Fruit fly (Drosophila melanogaster) whole organism, embryonic: ENCODE measurements around the gene Zw.
A peak's percentile ranks its signal among the peaks of the same experiment; 100 is the strongest.

ENCODE experiments used
- Antp ChIP-seq: fragments of 200-800 bp; sonication (Bioruptor generic); optimal IDR thresholded peaks from 3 replicates; lab custom pipeline; 2016; ENCODE audit warnings: missing biosample characterization, missing genetic modification characterization
- Bdp1 ChIP-seq: fragments of 200-800 bp; sonication (Bioruptor generic); optimal IDR thresholded peaks from 3 replicates; lab custom pipeline; 2016; ENCODE audit warnings: missing biosample characterization, missing genetic modification characterization
- CG10431 ChIP-seq: fragments of 200-800 bp; sonication (Bioruptor generic); optimal IDR thresholded peaks from 3 replicates; lab custom pipeline; 2018; ENCODE audit warnings: missing biosample characterization, mild to moderate bottlenecking, missing genetic modification characterization
- CG10543 ChIP-seq: fragments of 200-800 bp; sonication (Bioruptor generic); optimal IDR thresholded peaks from 3 replicates; lab custom pipeline; 2017; ENCODE audit warnings: missing biosample characterization, mild to moderate bottlenecking, missing genetic modification characterization, moderate library complexity
- CG11247 ChIP-seq: fragments of 200-800 bp; sonication (Bioruptor generic); IDR thresholded peaks from 2 replicates; pipeline ENCODE4 v1.3.6; 2022; ENCODE audit warnings: missing biosample characterization, missing genetic modification characterization
- CG11695 ChIP-seq: fragments of 200-800 bp; sonication (Bioruptor generic); IDR thresholded peaks from 3 replicates; pipeline ENCODE4 v1.3.6; 2022; ENCODE audit warnings: missing biosample characterization, missing genetic modification characterization
- CG1233 ChIP-seq: fragments of 200-800 bp; sonication (Bioruptor generic); optimal IDR thresholded peaks from 4 replicates; lab custom pipeline; 2018; ENCODE audit warnings: missing biosample characterization, mild to moderate bottlenecking, missing genetic modification characterization
- CG12391 ChIP-seq: fragments of 200-800 bp; sonication (Bioruptor generic); optimal IDR thresholded peaks from 3 replicates; lab custom pipeline; 2018; ENCODE audit warnings: missing biosample characterization, mild to moderate bottlenecking, missing genetic modification characterization, moderate library complexity
- CG14441 ChIP-seq: fragments of 200-800 bp; sonication (Bioruptor generic); IDR thresholded peaks from 2 replicates; pipeline ENCODE4 v1.3.6; 2022; ENCODE audit warnings: missing biosample characterization, missing genetic modification characterization
- CG14667 ChIP-seq: fragments of 200-800 bp; sonication (Bioruptor generic); IDR thresholded peaks from 2 replicates; pipeline ENCODE4 v1.3.6; 2022; ENCODE audit warnings: missing biosample characterization, missing genetic modification characterization
- CG14710 ChIP-seq: fragments of 200-800 bp; sonication (Bioruptor generic); optimal IDR thresholded peaks from 3 replicates; lab custom pipeline; 2019; ENCODE audit warnings: missing biosample characterization, mild to moderate bottlenecking, missing genetic modification characterization, moderate library complexity
- CG15601 ChIP-seq: fragments of 200-800 bp; sonication (Bioruptor generic); optimal IDR thresholded peaks from 3 replicates; lab custom pipeline; 2019; ENCODE audit warnings: missing biosample characterization, mild to moderate bottlenecking, missing genetic modification characterization, moderate library complexity
- CG31388 ChIP-seq: fragments of 200-800 bp; sonication (Bioruptor generic); optimal IDR thresholded peaks from 2 replicates; lab custom pipeline; 2016; ENCODE audit warnings: missing biosample characterization, missing genetic modification characterization
- CG3163 ChIP-seq: fragments of 200-800 bp; sonication (Bioruptor generic); optimal IDR thresholded peaks from 3 replicates; lab custom pipeline; 2016; ENCODE audit warnings: missing biosample characterization, missing genetic modification characterization
- CG32772 ChIP-seq: fragments of 200-800 bp; sonication (Bioruptor generic); IDR thresholded peaks from 2 replicates; pipeline ENCODE4 v1.3.6; 2022; ENCODE audit warnings: missing biosample characterization, missing genetic modification characterization
- CG34376 ChIP-seq: fragments of 200-800 bp; sonication (Bioruptor generic); optimal IDR thresholded peaks from 2 replicates; lab custom pipeline; 2018; ENCODE audit warnings: missing biosample characterization, mild to moderate bottlenecking, missing genetic modification characterization
- CG3847 ChIP-seq: fragments of 200-800 bp; sonication (Bioruptor generic); IDR thresholded peaks from 2 replicates; pipeline ENCODE4 v1.3.6; 2022; ENCODE audit warnings: missing biosample characterization, missing genetic modification characterization
- CG4404 ChIP-seq: fragments of 200-800 bp; sonication (Bioruptor generic); IDR thresholded peaks from 2 replicates; pipeline ENCODE4 v1.3.6; 2022; ENCODE audit warnings: missing biosample characterization, missing genetic modification characterization
- CG5180 ChIP-seq: fragments of 200-800 bp; sonication (Bioruptor generic); optimal IDR thresholded peaks from 3 replicates; lab custom pipeline; 2017; ENCODE audit warnings: missing biosample characterization, missing genetic modification characterization, mild to moderate bottlenecking, moderate library complexity, missing genetic modification reagents
- CG6791 ChIP-seq: fragments of 200-800 bp; sonication (Bioruptor generic); IDR thresholded peaks from 3 replicates; pipeline ENCODE4 v1.3.6; 2022; ENCODE audit warnings: missing biosample characterization, missing genetic modification characterization; ENCODE audit not compliant: partially characterized antibody
- CG8089 ChIP-seq: fragments of 200-800 bp; sonication (Bioruptor generic); optimal IDR thresholded peaks from 3 replicates; lab custom pipeline; 2016; ENCODE audit warnings: missing biosample characterization, missing genetic modification characterization
- CG9727 ChIP-seq: fragments of 200-800 bp; sonication (Bioruptor generic); optimal IDR thresholded peaks from 3 replicates; lab custom pipeline; 2017; ENCODE audit warnings: missing biosample characterization, mild to moderate bottlenecking, missing genetic modification characterization
- CG9817 ChIP-seq: fragments of 200-800 bp; sonication (Bioruptor generic); optimal IDR thresholded peaks from 2 replicates; lab custom pipeline; 2018; ENCODE audit warnings: missing biosample characterization, mild to moderate bottlenecking, missing genetic modification characterization, moderate library complexity
- D19B ChIP-seq: fragments of 200-800 bp; sonication (Bioruptor generic); optimal IDR thresholded peaks from 2 replicates; lab custom pipeline; 2017; ENCODE audit warnings: missing biosample characterization, mild to moderate bottlenecking, missing genetic modification characterization
- Hmx ChIP-seq: fragments of 200-800 bp; sonication (Bioruptor generic); optimal IDR thresholded peaks from 2 replicates; lab custom pipeline; 2016; ENCODE audit warnings: missing biosample characterization, missing genetic modification characterization
- MBD-R2 ChIP-seq: fragments of 200-800 bp; sonication (Bioruptor generic); IDR thresholded peaks from 2 replicates; pipeline ENCODE4 v1.3.6; 2022; ENCODE audit warnings: missing biosample characterization, missing genetic modification characterization
- Max ChIP-seq: fragments of 200-800 bp; sonication (Bioruptor generic); optimal IDR thresholded peaks from 2 replicates; lab custom pipeline; 2016; ENCODE audit warnings: missing biosample characterization, mild to moderate bottlenecking, missing genetic modification characterization
- Med ChIP-seq: fragments of 200-800 bp; sonication (Bioruptor generic); peaks from one replicate; lab custom pipeline; 2016; ENCODE audit warnings: missing biosample characterization, missing genetic modification characterization, mild to moderate bottlenecking, inconsistent platforms, moderate library complexity
- Mes4 ChIP-seq: fragments of 200-800 bp; sonication (Bioruptor generic); optimal IDR thresholded peaks from 2 replicates; lab custom pipeline; 2016; ENCODE audit warnings: missing biosample characterization, missing genetic modification characterization
- Six4 ChIP-seq: fragments of 200-800 bp; sonication (Bioruptor generic); optimal IDR thresholded peaks from 2 replicates; lab custom pipeline; 2016; ENCODE audit warnings: missing biosample characterization, missing genetic modification characterization
- Sox100B ChIP-seq: fragments of 200-800 bp; sonication (Bioruptor generic); optimal IDR thresholded peaks from 3 replicates; lab custom pipeline; 2018; ENCODE audit warnings: missing biosample characterization, mild to moderate bottlenecking, missing genetic modification characterization
- ato ChIP-seq: fragments of 200-800 bp; sonication (Bioruptor generic); IDR thresholded peaks from 2 replicates; pipeline ENCODE4 v1.3.6; 2022; ENCODE audit warnings: missing biosample characterization, missing genetic modification characterization; ENCODE audit not compliant: partially characterized antibody
- btn ChIP-seq: fragments of 200-800 bp; sonication (Bioruptor generic); optimal IDR thresholded peaks from 2 replicates; lab custom pipeline; 2016; ENCODE audit warnings: missing biosample characterization, missing genetic modification characterization
- ci ChIP-seq: fragments of 200-800 bp; sonication (Bioruptor generic); IDR thresholded peaks from 3 replicates; pipeline ENCODE4 v1.3.6; 2022; ENCODE audit warnings: missing biosample characterization, missing genetic modification characterization
- crol ChIP-seq: fragments of 200-800 bp; sonication (Bioruptor generic); IDR thresholded peaks from 2 replicates; pipeline ENCODE4 v1.3.6; 2022; ENCODE audit warnings: missing biosample characterization, missing genetic modification characterization
- dimm ChIP-seq: fragments of 200-800 bp; sonication (Bioruptor generic); IDR thresholded peaks from 2 replicates; pipeline ENCODE4 v1.3.6; 2022; ENCODE audit warnings: missing biosample characterization, missing genetic modification characterization
- dm ChIP-seq: fragments of 200-800 bp; sonication (Bioruptor generic); optimal IDR thresholded peaks from 3 replicates; lab custom pipeline; 2016; ENCODE audit warnings: missing biosample characterization, missing genetic modification characterization
- dmrt99B ChIP-seq: fragments of 200-800 bp; sonication (Bioruptor generic); optimal IDR thresholded peaks from 2 replicates; lab custom pipeline; 2018; ENCODE audit warnings: missing biosample characterization, mild to moderate bottlenecking, missing genetic modification characterization, moderate library complexity
- gsb ChIP-seq: fragments of 200-800 bp; sonication (Bioruptor generic); IDR thresholded peaks from 2 replicates; pipeline ENCODE4 v1.3.6; 2022; ENCODE audit warnings: missing biosample characterization, missing genetic modification characterization
- klu ChIP-seq: fragments of 200-800 bp; sonication (Bioruptor generic); IDR thresholded peaks from 2 replicates; pipeline ENCODE4 v1.3.6; 2022; ENCODE audit warnings: missing biosample characterization, missing genetic modification characterization
- lab ChIP-seq: fragments of 200-800 bp; sonication (Bioruptor generic); optimal IDR thresholded peaks from 3 replicates; lab custom pipeline; 2017; ENCODE audit warnings: missing biosample characterization, missing genetic modification characterization, mild to moderate bottlenecking, moderate library complexity, missing genetic modification reagents
- lilli ChIP-seq: fragments of 200-800 bp; sonication (Bioruptor generic); optimal IDR thresholded peaks from 3 replicates; lab custom pipeline; 2016; ENCODE audit warnings: missing biosample characterization, missing genetic modification characterization
- p53 ChIP-seq: fragments of 200-800 bp; sonication (Bioruptor generic); optimal IDR thresholded peaks from 2 replicates; lab custom pipeline; 2016; ENCODE audit warnings: missing biosample characterization, missing genetic modification characterization
- psq ChIP-seq: fragments of 200-800 bp; sonication (Bioruptor generic); optimal IDR thresholded peaks from 2 replicates; lab custom pipeline; 2017; ENCODE audit warnings: missing biosample characterization, missing genetic modification characterization
- ranshi ChIP-seq: fragments of 200-800 bp; sonication (Bioruptor generic); IDR thresholded peaks from 2 replicates; pipeline ENCODE4 v1.3.6; 2022; ENCODE audit warnings: missing biosample characterization, missing genetic modification characterization
- sc ChIP-seq, 3 experiments: fragments of >200 bp in 2 of 3; fragments of 200-800 bp in 1 of 3; sonication (Bioruptor generic) in 1 of 3; optimal IDR thresholded peaks; 2 replicates in 2 of 3; 3 replicates in 1 of 3; lab custom pipeline; 2017; ENCODE audit warnings: mild to moderate bottlenecking in 1 of 3, missing biosample characterization in 1 of 3, missing genetic modification characterization in 1 of 3, missing genetic modification reagents in 1 of 3
- sug ChIP-seq: fragments of 200-800 bp; optimal IDR thresholded peaks from 2 replicates; lab custom pipeline; 2019; ENCODE audit warnings: missing biosample characterization, mild to moderate bottlenecking, missing genetic modification characterization, moderate library complexity
- unpg ChIP-seq: fragments of 200-800 bp; sonication (Bioruptor generic); optimal IDR thresholded peaks from 3 replicates; lab custom pipeline; 2018; ENCODE audit warnings: missing biosample characterization, mild to moderate bottlenecking, missing genetic modification characterization, moderate library complexity
- vvl ChIP-seq: fragments of 200-800 bp; sonication (Bioruptor generic); IDR thresholded peaks from 2 replicates; pipeline ENCODE4 v1.3.6; 2022; ENCODE audit warnings: missing biosample characterization, missing genetic modification characterization
- wek ChIP-seq: fragments of 200-800 bp; sonication (Bioruptor generic); optimal IDR thresholded peaks from 3 replicates; lab custom pipeline; 2018; ENCODE audit warnings: missing biosample characterization, mild to moderate bottlenecking, missing genetic modification characterization, moderate library complexity

The Zw gene

DNA sequence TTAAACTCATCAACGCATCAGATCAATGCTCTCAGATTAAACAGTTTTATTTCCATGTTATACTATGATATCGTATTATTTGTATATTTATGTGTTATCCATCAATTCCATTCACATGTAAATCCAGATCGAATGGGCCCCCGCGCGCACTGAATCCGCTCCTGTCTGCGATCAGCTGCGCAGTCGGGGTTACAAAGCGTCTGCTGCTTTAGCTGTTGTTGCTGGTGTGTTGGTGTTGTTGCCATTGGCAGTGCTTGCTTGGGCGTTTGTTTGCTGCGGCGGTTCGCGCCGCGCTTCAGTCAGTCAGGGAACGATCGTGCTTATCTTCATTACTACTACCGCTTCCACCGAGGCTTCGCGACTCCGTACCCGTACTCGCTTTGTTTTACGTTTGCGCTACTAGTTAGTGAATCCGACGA, at the start of gene Zw (continued):
- TF ChIP-seq ci = peak; percentile 78
- TF ChIP-seq sug (tag; lab: Kevin White, UChicago) = peak; percentile 62
- peak; percentile 55 for TF ChIP-seq CG3847
- peak; percentile 19 for TF ChIP-seq Mes4 (GFP tag; lab: Kevin White, UChicago)
- TF ChIP-seq Max (GFP tag; lab: Kevin White, UChicago) = no peak
- TF ChIP-seq psq (GFP tag; lab: Kevin White, UChicago) = no peak
- peak; percentile 7 for TF ChIP-seq CG1233 (GFP tag; lab: Kevin White, UChicago)
- TF ChIP-seq CG31388 = no peak
- peak; percentile 84 for TF ChIP-seq vvl (GFP tag; lab: Robert Waterston, UW)
- no peak for TF ChIP-seq p53 (GFP tag; lab: Kevin White, UChicago)
- TF ChIP-seq sc (optimal IDR thresholded peaks at IDR 0.05; lab: Kevin White, UChicago) = no peak
- no peak for TF ChIP-seq sc (GFP tag; optimal IDR thresholded peaks at IDR 0.05; lab: Kevin White, UChicago)
- no peak for TF ChIP-seq CG10431 (GFP tag; lab: Kevin White, UChicago)
- no peak for TF ChIP-seq Bdp1 (GFP tag; lab: Kevin White, UChicago)
- 0 out of 2 replicates have a peak, but pooled peaks have one; percentile 19 for TF ChIP-seq crol (GFP tag; lab: Robert Waterston, UW)
- TF ChIP-seq lilli (GFP tag; lab: Kevin White, UChicago) = peak; percentile 63
- TF ChIP-seq dmrt99B = peak; percentile 40
- no peak for TF ChIP-seq Sox100B (GFP tag; lab: Kevin White, UChicago)
- no peak for TF ChIP-seq CG11695 (GFP tag; lab: Robert Waterston, UW)
- peak; percentile 21; the same call in 1 of the 2 replicates for TF ChIP-seq gsb
- peak; percentile 59 for TF ChIP-seq CG32772 (GFP tag; lab: Robert Waterston, UW)
- peak; percentile 35 for TF ChIP-seq Antp
- TF ChIP-seq Hmx (GFP tag; lab: Kevin White, UChicago) = no peak
- peak; percentile 50 for TF ChIP-seq CG4404 (GFP tag; lab: Robert Waterston, UW)
- peak; percentile 29 for TF ChIP-seq lab (GFP tag; lab: Kevin White, UChicago)
- TF ChIP-seq CG14710 (tag; lab: Kevin White, UChicago) = peak; percentile 2
- TF ChIP-seq dimm (GFP tag; lab: Robert Waterston, UW) = no peak
- peak; percentile 68 for TF ChIP-seq CG10543
- TF ChIP-seq CG14441 (GFP tag; lab: Robert Waterston, UW) = peak; percentile 40; the same call in 1 of the 2 replicates
- TF ChIP-seq MBD-R2 (GFP tag; lab: Robert Waterston, UW) = peak; percentile 38; the same call in 1 of the 2 replicates
- TF ChIP-seq klu (GFP tag; lab: Robert Waterston, UW) = peak; percentile 35; the same call in 1 of the 2 replicates
- 0 out of 3 replicates have a peak, but pooled peaks have one; percentile 22 for TF ChIP-seq CG6791 (GFP tag; lab: Robert Waterston, UW)
- TF ChIP-seq wek (GFP tag; lab: Kevin White, UChicago) = no peak
- TF ChIP-seq dm (GFP tag; lab: Kevin White, UChicago) = peak; percentile 5
- TF ChIP-seq CG5180 (GFP tag; lab: Kevin White, UChicago) = peak; percentile 23
- TF ChIP-seq unpg (GFP tag; lab: Kevin White, UChicago) = peak; percentile 29
- peak; percentile 21 for TF ChIP-seq CG12391 (tag; lab: Kevin White, UChicago)
- peak; percentile 88 for TF ChIP-seq Med (GFP tag; lab: Kevin White, UChicago)
- peak; percentile 52 for TF ChIP-seq CG11247 (GFP tag; lab: Robert Waterston, UW)
- TF ChIP-seq CG34376 (GFP tag; lab: Kevin White, UChicago) = peak; percentile 38
- TF ChIP-seq CG14667 = peak; percentile 62
- TF ChIP-seq ato (GFP tag; lab: Robert Waterston, UW) = no peak
- TF ChIP-seq CG8089 (GFP tag; lab: Kevin White, UChicago) = peak; percentile 10
- TF ChIP-seq CG15601 (tag; lab: Kevin White, UChicago) = no peak
- TF ChIP-seq CG3163 = no peak
- TF ChIP-seq btn (GFP tag; lab: Kevin White, UChicago) = no peak
- TF ChIP-seq CG9727 = no peak
- TF ChIP-seq D19B (GFP tag; lab: Kevin White, UChicago) = peak; percentile 30
- TF ChIP-seq CG9817 (tag; lab: Kevin White, UChicago) = peak; percentile 50
- peak; percentile 49; the same call in 1 of the 2 replicates for TF ChIP-seq ranshi (GFP tag; lab: Robert Waterston, UW)
- no peak for TF ChIP-seq Six4 (GFP tag; lab: Kevin White, UChicago)
